Worm (Caenorhabditis elegans): Measurements from ENCODE around the gene C18E9.9.

The C18E9.9 gene

DNA sequence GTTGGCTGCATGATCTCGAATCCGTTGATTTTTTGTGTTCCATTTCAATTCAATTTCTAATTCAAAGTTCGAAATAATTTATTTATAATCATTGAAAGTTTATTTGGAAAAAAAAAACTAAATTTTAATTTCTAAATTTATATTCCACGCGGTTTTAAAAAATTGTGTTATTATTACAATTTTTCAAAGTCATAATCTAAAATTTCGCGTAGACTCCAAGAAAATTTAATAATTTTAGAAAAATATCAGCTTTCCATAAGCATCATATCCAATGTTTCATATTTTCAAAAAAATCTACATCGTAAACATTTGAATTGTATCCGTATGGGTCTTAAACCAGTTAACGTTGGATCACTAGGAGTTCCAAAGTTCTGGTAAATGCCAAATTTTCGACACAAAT is 11.0 kb upstream of the C18E9.9 start, which contains the start of gene F44G4.5:
Gene F44G4.5 (minus strand): TSS at position 101 of the 400 bp plus-strand sequence.
- TF ChIP-seq med-1 (GFP tag; optimal IDR thresholded peaks at IDR 0.05; ENCODE audit: insufficient read depth) (no peak), flt-1 (GFP tag; IDR thresholded peaks at IDR 0.05) (no peak), ztf-23 (GFP tag; IDR thresholded peaks at IDR 0.05) (no peak), ref-1 (GFP tag; conservative IDR thresholded peaks at IDR 0.05) (no peak), klf-2 (GFP tag; conservative IDR thresholded peaks at IDR 0.05) (no peak)

- TF ChIP-seq flt-1 (GFP tag; IDR thresholded peaks at IDR 0.05) (no peak), T22C8.4 (GFP tag; IDR thresholded peaks at IDR 0.05) (no peak), ztf-23 (GFP tag; IDR thresholded peaks at IDR 0.05) (no peak), ztf-29 (GFP tag; IDR thresholded peaks at IDR 0.05) (no peak), cog-1 (tag; optimal IDR thresholded peaks at IDR 0.05) (no peak), tab-1 (GFP tag; IDR thresholded peaks at IDR 0.05) (no peak), klf-2 (GFP tag; conservative IDR thresholded peaks at IDR 0.05) (no peak), ref-1 (GFP tag; conservative IDR thresholded peaks at IDR 0.05) (no peak), med-1 (GFP tag; optimal IDR thresholded peaks at IDR 0.05; ENCODE audit: insufficient read depth) (no peak)
Observed at ce11 chrII:8997479-8997878, 8.1 kb upstream of the C18E9.9 start, which contains the start of the genes F44G4.3 and tdp-1. F44G4.3 (minus strand) TSS chrII:8997662. tdp-1 (plus strand) TSS chrII:8997825.

DNA sequence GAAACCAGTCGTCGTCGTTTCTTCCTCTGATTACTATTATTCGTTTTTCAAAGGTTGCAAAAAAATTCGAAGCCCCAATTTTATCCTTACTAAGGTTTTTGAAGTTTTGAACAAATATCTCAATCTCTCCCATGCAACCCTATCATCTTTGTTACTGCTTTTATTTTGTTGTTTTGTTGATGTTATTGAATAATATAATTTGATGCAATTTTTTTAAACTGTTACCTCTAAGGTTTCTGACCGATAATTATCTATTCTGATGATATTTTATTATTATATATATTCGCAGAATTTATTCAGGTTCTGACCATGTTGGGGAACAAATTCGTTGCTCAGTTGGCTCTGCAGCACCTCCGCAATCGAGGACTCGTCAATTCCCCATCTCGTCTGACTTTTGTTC is 6.7 kb upstream of the C18E9.9 start, which contains the start of gene ndub-2:
Gene ndub-2 (plus strand): TSS at position 301 of the 400 bp plus-strand sequence.
- TF ChIP-seq flt-1 (GFP tag; IDR thresholded peaks at IDR 0.05) = no peak
- TF ChIP-seq ztf-29 (GFP tag; IDR thresholded peaks at IDR 0.05) = no peak
- TF ChIP-seq med-1 (GFP tag; optimal IDR thresholded peaks at IDR 0.05; ENCODE audit: insufficient read depth) = no peak
- TF ChIP-seq tab-1 (GFP tag; IDR thresholded peaks at IDR 0.05) = no peak
- TF ChIP-seq cog-1 (tag; optimal IDR thresholded peaks at IDR 0.05) = no peak
- TF ChIP-seq ztf-23 (GFP tag; IDR thresholded peaks at IDR 0.05) = no peak
- TF ChIP-seq T22C8.4 (GFP tag; IDR thresholded peaks at IDR 0.05) = no peak
- TF ChIP-seq ref-1 (GFP tag; conservative IDR thresholded peaks at IDR 0.05) = no peak
- no peak for TF ChIP-seq klf-2 (GFP tag; conservative IDR thresholded peaks at IDR 0.05)

DNA sequence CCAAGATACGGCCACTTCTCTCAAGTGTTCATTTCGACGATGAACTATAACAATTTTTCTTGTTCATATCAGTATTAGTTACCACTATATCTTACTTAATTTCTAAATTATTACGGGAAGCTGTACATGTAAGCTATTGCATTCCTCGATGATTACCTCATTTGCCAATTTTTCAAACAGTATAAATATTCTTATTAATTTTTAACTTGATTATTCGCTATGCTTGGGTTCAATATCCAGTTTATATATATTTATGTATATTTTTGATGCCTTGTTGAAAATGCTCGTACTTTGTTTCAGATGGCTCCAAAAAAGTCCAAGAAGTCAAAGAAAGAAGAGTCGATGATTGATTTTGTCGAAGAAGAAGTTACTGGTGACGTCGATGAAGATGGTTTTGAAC is 5.0 kb upstream of the C18E9.9 start, which contains the start of gene F44G4.1:
Gene F44G4.1 (plus strand): TSS at position 301 of the 400 bp plus-strand sequence.
- TF ChIP-seq med-1 (GFP tag; optimal IDR thresholded peaks at IDR 0.05; ENCODE audit: insufficient read depth) (no peak), cog-1 (tag; optimal IDR thresholded peaks at IDR 0.05) (no peak)

ce11 chrII:8992780-8993179 is 3.4 kb upstream of the C18E9.9 start, which contains the start of gene ooc-5:
ooc-5 (plus strand) TSS chrII:8993160.
- no peak for TF ChIP-seq T22C8.4 (GFP tag; IDR thresholded peaks at IDR 0.05)
- no peak for TF ChIP-seq tab-1 (GFP tag; IDR thresholded peaks at IDR 0.05)
- no peak for TF ChIP-seq ztf-29 (GFP tag; IDR thresholded peaks at IDR 0.05)
- TF ChIP-seq klf-2 (GFP tag; conservative IDR thresholded peaks at IDR 0.05) = no peak
- no peak for TF ChIP-seq ref-1 (GFP tag; conservative IDR thresholded peaks at IDR 0.05)
- TF ChIP-seq ztf-23 (GFP tag; IDR thresholded peaks at IDR 0.05) = no peak
- TF ChIP-seq flt-1 (GFP tag; IDR thresholded peaks at IDR 0.05) = no peak
- no peak for TF ChIP-seq cog-1 (tag; optimal IDR thresholded peaks at IDR 0.05)
- no peak for TF ChIP-seq med-1 (GFP tag; optimal IDR thresholded peaks at IDR 0.05; ENCODE audit: insufficient read depth)

DNA sequence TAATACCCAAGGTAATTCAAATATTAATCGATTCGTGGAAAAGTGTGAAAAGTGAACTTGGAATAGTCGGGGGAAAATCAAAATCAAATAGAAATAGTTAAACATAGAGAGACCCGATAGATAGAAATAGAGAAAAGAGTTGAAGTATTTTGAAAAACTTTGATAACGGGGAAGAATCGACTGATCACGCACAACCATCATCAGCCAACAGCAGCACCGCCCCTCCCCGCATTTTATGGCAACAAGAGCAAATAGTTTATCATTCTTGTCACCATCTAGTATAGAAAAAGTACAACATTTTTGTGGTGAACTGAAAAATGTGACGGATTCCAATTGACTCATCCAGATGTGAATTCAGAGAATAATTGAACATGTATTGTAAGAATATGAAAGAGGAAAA is 2.3 kb upstream of the C18E9.9 start:
- no peak for TF ChIP-seq ztf-23 (GFP tag; IDR thresholded peaks at IDR 0.05)
- no peak for TF ChIP-seq ztf-29 (GFP tag; IDR thresholded peaks at IDR 0.05)
- TF ChIP-seq flt-1 (GFP tag; IDR thresholded peaks at IDR 0.05) = no peak
- no peak for TF ChIP-seq cog-1 (tag; optimal IDR thresholded peaks at IDR 0.05)
- no peak for TF ChIP-seq ref-1 (GFP tag; conservative IDR thresholded peaks at IDR 0.05)
- TF ChIP-seq T22C8.4 (GFP tag; IDR thresholded peaks at IDR 0.05) = no peak
- TF ChIP-seq med-1 (GFP tag; optimal IDR thresholded peaks at IDR 0.05; ENCODE audit: insufficient read depth) = no peak
- no peak for TF ChIP-seq klf-2 (GFP tag; conservative IDR thresholded peaks at IDR 0.05)
- TF ChIP-seq tab-1 (GFP tag; IDR thresholded peaks at IDR 0.05) = no peak

DNA sequence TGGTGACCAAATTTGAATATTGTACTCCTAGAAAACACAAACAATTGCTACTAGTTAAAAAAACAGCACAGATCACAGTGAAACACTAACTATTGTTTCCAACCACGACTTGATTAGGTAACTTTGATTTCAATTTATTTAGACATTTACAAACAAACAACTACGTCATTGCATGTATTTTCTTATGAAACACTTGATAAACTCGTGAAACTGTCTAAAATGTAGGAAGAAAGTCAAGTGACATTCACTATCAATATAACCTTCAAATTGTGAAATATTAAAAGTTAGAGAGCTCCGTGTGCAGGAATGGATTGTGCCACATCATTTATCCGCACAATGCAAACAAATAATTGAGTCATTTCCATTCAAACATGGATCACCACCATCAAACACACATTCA is 923 bp upstream of the C18E9.9 start:
- no peak for TF ChIP-seq tab-1 (GFP tag; IDR thresholded peaks at IDR 0.05)

DNA sequence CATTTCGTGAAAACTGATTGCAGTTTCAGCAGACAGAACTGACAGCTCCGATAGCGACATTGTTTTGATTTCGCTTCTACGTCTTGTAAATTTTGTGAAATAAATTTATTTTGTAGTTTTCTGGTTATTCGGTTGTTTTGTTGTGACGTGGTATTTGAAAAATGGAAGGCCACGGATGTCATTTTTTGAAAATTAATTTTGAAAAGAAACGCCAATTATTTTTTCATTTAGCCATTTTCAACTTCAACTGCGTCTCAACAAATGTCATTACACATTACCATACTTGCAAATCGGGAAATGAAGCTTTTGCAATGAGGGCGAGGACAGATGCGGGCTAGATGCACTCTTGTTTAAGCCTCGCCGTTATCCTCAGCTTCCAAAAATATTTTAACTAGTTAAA is 1.4 kb downstream of the C18E9.9 start, which contains the start of gene C18E9.8:
Gene C18E9.8 (minus strand): TSS at position 101 of the 400 bp plus-strand sequence.
- TF ChIP-seq ztf-29 (GFP tag; IDR thresholded peaks at IDR 0.05) (no peak), T22C8.4 (GFP tag; IDR thresholded peaks at IDR 0.05) (no peak), ztf-23 (GFP tag; IDR thresholded peaks at IDR 0.05) (no peak), flt-1 (GFP tag; IDR thresholded peaks at IDR 0.05) (no peak), med-1 (GFP tag; optimal IDR thresholded peaks at IDR 0.05; ENCODE audit: insufficient read depth) (no peak), tab-1 (GFP tag; IDR thresholded peaks at IDR 0.05) (no peak), cog-1 (tag; optimal IDR thresholded peaks at IDR 0.05) (no peak), ref-1 (GFP tag; conservative IDR thresholded peaks at IDR 0.05) (no peak), klf-2 (GFP tag; conservative IDR thresholded peaks at IDR 0.05) (no peak)

DNA sequence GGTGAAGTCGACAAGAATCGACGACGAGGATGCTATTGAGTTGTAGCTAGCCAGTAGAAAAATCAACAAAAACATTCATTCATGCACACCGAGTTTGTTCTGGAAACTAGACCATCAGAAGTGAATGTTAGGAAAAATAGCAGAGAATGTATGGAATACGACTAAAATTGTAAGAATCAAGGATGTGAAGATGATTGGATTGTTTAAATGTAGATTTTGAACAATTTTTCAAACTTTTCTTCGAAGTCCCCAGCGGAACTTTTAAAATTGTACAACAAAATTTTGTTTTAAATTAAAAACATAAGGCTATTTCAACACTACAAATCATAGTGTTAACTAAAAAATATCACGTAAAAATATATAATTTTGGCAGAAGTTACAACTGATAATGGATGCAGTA is 6.7 kb downstream of the C18E9.9 start, which contains the start of gene C18E9.7:
Gene C18E9.7 (minus strand): TSS at position 101 of the 400 bp plus-strand sequence.
- TF ChIP-seq ztf-23 (GFP tag; IDR thresholded peaks at IDR 0.05) (no peak), flt-1 (GFP tag; IDR thresholded peaks at IDR 0.05) (no peak), ztf-29 (GFP tag; IDR thresholded peaks at IDR 0.05) (no peak), cog-1 (tag; optimal IDR thresholded peaks at IDR 0.05) (no peak), tab-1 (GFP tag; IDR thresholded peaks at IDR 0.05) (no peak), med-1 (GFP tag; optimal IDR thresholded peaks at IDR 0.05; ENCODE audit: insufficient read depth) (no peak), T22C8.4 (GFP tag; IDR thresholded peaks at IDR 0.05) (no peak), klf-2 (GFP tag; conservative IDR thresholded peaks at IDR 0.05) (no peak), ref-1 (GFP tag; conservative IDR thresholded peaks at IDR 0.05) (no peak)

DNA sequence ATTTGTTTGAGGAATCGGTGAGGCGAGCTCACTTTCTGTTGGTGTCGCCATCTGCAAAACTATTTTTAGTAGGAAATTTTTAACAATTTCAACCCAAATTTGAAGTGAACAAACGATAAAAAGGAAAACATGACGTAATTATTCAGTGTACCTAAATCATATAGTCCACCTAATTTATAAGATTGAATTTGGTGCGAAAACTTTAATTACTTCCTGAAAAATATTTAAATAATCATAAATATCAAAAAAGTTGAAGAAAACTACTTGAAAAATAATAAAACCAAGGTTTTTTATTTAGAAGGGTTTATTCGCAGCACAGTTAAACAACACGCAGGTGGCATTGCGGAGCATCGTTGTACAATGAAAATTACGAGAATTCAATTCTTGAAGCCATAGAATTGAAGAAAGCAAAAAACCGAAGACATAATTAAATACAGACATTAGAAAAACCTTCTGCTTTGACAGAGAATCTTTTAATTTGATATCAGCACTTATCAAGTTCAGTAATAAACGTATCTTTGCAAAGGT is 15.8 kb downstream of the C18E9.9 start, which contains the start of gene tomm-40:
Gene tomm-40 (minus strand): TSS at position 51 of the 528 bp plus-strand sequence.
- TF ChIP-seq med-1 (GFP tag; optimal IDR thresholded peaks at IDR 0.05; ENCODE audit: insufficient read depth) (no peak), T22C8.4 (GFP tag; IDR thresholded peaks at IDR 0.05) (no peak), cog-1 (tag; optimal IDR thresholded peaks at IDR 0.05) (no peak), flt-1 (GFP tag; IDR thresholded peaks at IDR 0.05) (no peak), klf-2 (GFP tag; conservative IDR thresholded peaks at IDR 0.05) (no peak), ztf-29 (GFP tag; IDR thresholded peaks at IDR 0.05) (no peak), ztf-23 (GFP tag; IDR thresholded peaks at IDR 0.05) (no peak), tab-1 (GFP tag; IDR thresholded peaks at IDR 0.05) (no peak), ref-1 (GFP tag; conservative IDR thresholded peaks at IDR 0.05) (no peak)
